Fruit fly (Drosophila melanogaster) whole organism, embryonic: Measurements from ENCODE around the gene IleRS-m.

ENCODE experiments used
- Atf-2 ChIP-seq: fragments of 200-800 bp; sonication (Bioruptor generic); optimal IDR thresholded peaks from 2 replicates; lab custom pipeline; 2016; ENCODE audit warnings: missing biosample characterization, missing genetic modification characterization
- B-H1 ChIP-seq: fragments of 200-800 bp; sonication (Bioruptor generic); IDR thresholded peaks from 3 replicates; pipeline ENCODE4 v1.3.6; 2022; ENCODE audit warnings: missing biosample characterization, missing genetic modification characterization
- CG10565 ChIP-seq: fragments of 200-800 bp; sonication (Bioruptor generic); optimal IDR thresholded peaks from 3 replicates; lab custom pipeline; 2016; ENCODE audit warnings: missing biosample characterization, mild to moderate bottlenecking, missing genetic modification characterization
- CG10654 ChIP-seq: fragments of 200-800 bp; sonication (Bioruptor generic); optimal IDR thresholded peaks from 2 replicates; lab custom pipeline; 2016; ENCODE audit warnings: missing biosample characterization, missing genetic modification characterization
- CG12299 ChIP-seq: fragments of 200-800 bp; sonication (Bioruptor generic); optimal IDR thresholded peaks from 2 replicates; lab custom pipeline; 2018; ENCODE audit warnings: missing biosample characterization, mild to moderate bottlenecking, missing genetic modification characterization
- CG1647 ChIP-seq: fragments of 200-800 bp; sonication (Bioruptor generic); optimal IDR thresholded peaks from 3 replicates; lab custom pipeline; 2016; ENCODE audit warnings: missing biosample characterization, missing genetic modification characterization
- CG16863 ChIP-seq: fragments of 200-800 bp; sonication (Bioruptor generic); optimal IDR thresholded peaks from 3 replicates; lab custom pipeline; 2016; ENCODE audit warnings: missing biosample characterization, missing genetic modification characterization
- CG18476 ChIP-seq: fragments of 200-800 bp; sonication (Bioruptor generic); optimal IDR thresholded peaks from 2 replicates; lab custom pipeline; 2016; ENCODE audit warnings: missing biosample characterization, mild to moderate bottlenecking, missing genetic modification characterization
- CG2875 ChIP-seq: fragments of 200-800 bp; sonication (Bioruptor generic); optimal IDR thresholded peaks from 2 replicates; lab custom pipeline; 2017; ENCODE audit warnings: missing biosample characterization, mild to moderate bottlenecking, missing genetic modification characterization, missing genetic modification reagents
- CG31441 ChIP-seq: fragments of 200-800 bp; sonication (Bioruptor generic); IDR thresholded peaks from 2 replicates; pipeline ENCODE4 v1.3.6; 2022; ENCODE audit warnings: missing biosample characterization, missing genetic modification characterization
- CG32532 ChIP-seq: fragments of 200-800 bp; sonication (Bioruptor generic); IDR thresholded peaks from 2 replicates; pipeline ENCODE4 v1.3.6; 2022; ENCODE audit warnings: missing biosample characterization, missing genetic modification characterization
- CG32767 ChIP-seq: fragments of 200-800 bp; sonication (Bioruptor generic); IDR thresholded peaks from 2 replicates; pipeline ENCODE4 v1.3.6; 2022; ENCODE audit warnings: missing biosample characterization, missing genetic modification characterization
- CG33213 ChIP-seq: fragments of 200-800 bp; sonication (Bioruptor generic); optimal IDR thresholded peaks from 3 replicates; lab custom pipeline; 2016; ENCODE audit warnings: missing biosample characterization, missing genetic modification characterization
- CG4360 ChIP-seq: fragments of 200-800 bp; sonication (Bioruptor generic); IDR thresholded peaks from 2 replicates; pipeline ENCODE4 v1.3.6; 2022; ENCODE audit warnings: missing biosample characterization, missing genetic modification characterization
- CG43689 ChIP-seq: fragments of 200-800 bp; sonication (Bioruptor generic); IDR thresholded peaks from 2 replicates; pipeline ENCODE4 v1.3.6; 2022; ENCODE audit warnings: missing biosample characterization, missing genetic modification characterization
- CG5245 ChIP-seq: fragments of 200-800 bp; sonication (Bioruptor generic); optimal IDR thresholded peaks from 3 replicates; lab custom pipeline; 2016; ENCODE audit warnings: missing biosample characterization, missing genetic modification characterization
- CG6254 ChIP-seq: fragments of 200-800 bp; sonication (Bioruptor generic); optimal IDR thresholded peaks from 3 replicates; lab custom pipeline; 2017; ENCODE audit warnings: mild to moderate bottlenecking, missing biosample characterization, missing genetic modification reagents, missing genetic modification characterization
- CG7745 ChIP-seq: fragments of 200-800 bp; sonication (Bioruptor generic); optimal IDR thresholded peaks from 2 replicates; lab custom pipeline; 2018; ENCODE audit warnings: missing biosample characterization, mild to moderate bottlenecking, missing genetic modification characterization, moderate library complexity
- CG7987 ChIP-seq: fragments of 200-800 bp; sonication (Bioruptor generic); optimal IDR thresholded peaks from 2 replicates; lab custom pipeline; 2018; ENCODE audit warnings: missing biosample characterization, mild to moderate bottlenecking, missing genetic modification characterization, moderate library complexity
- HHEX ChIP-seq: fragments of 200-800 bp; sonication (Bioruptor generic); optimal IDR thresholded peaks from 3 replicates; lab custom pipeline; 2017; ENCODE audit warnings: missing biosample characterization, mild to moderate bottlenecking, missing genetic modification characterization, missing genetic modification reagents
- Hand ChIP-seq: fragments of 200-800 bp; sonication (Bioruptor generic); optimal IDR thresholded peaks from 2 replicates; lab custom pipeline; 2017; ENCODE audit warnings: mild to moderate bottlenecking, missing biosample characterization, missing genetic modification reagents, missing genetic modification characterization
- Hr39 ChIP-seq: fragments of >200 bp; optimal IDR thresholded peaks from 2 replicates; lab custom pipeline; 2017
- Hsf ChIP-seq: fragments of 200-800 bp; sonication (Bioruptor generic); optimal IDR thresholded peaks from 3 replicates; lab custom pipeline; 2016; ENCODE audit warnings: missing biosample characterization, missing genetic modification characterization
- MESR4 ChIP-seq: fragments of 200-800 bp; sonication (Bioruptor generic); optimal IDR thresholded peaks from 2 replicates; lab custom pipeline; 2018; ENCODE audit warnings: missing biosample characterization, mild to moderate bottlenecking, missing genetic modification characterization, moderate library complexity
- Med ChIP-seq: fragments of 200-800 bp; sonication (Bioruptor generic); peaks from one replicate; lab custom pipeline; 2016; ENCODE audit warnings: missing biosample characterization, missing genetic modification characterization, mild to moderate bottlenecking, inconsistent platforms, moderate library complexity
- NK7.1 ChIP-seq: fragments of 200-800 bp; sonication (Bioruptor generic); optimal IDR thresholded peaks from 3 replicates; lab custom pipeline; 2016; ENCODE audit warnings: missing biosample characterization, missing genetic modification characterization
- Nf-YC ChIP-seq: fragments of 200-800 bp; optimal IDR thresholded peaks from 3 replicates; lab custom pipeline; 2019; ENCODE audit warnings: missing biosample characterization, mild to moderate bottlenecking, missing genetic modification characterization, moderate library complexity
- Sox102F ChIP-seq: fragments of 200-800 bp; sonication (Bioruptor generic); optimal IDR thresholded peaks from 2 replicates; lab custom pipeline; 2018; ENCODE audit warnings: missing biosample characterization, mild to moderate bottlenecking, missing genetic modification characterization, moderate library complexity
- amos ChIP-seq: fragments of 200-800 bp; sonication (Bioruptor generic); IDR thresholded peaks from 2 replicates; pipeline ENCODE4 v1.3.6; 2022; ENCODE audit warnings: missing biosample characterization, missing genetic modification characterization; ENCODE audit not compliant: partially characterized antibody
- ap ChIP-seq: fragments of 200-800 bp; sonication (Bioruptor generic); IDR thresholded peaks from 2 replicates; pipeline ENCODE4 v1.3.6; 2022; ENCODE audit warnings: missing biosample characterization, missing genetic modification characterization
- ash1 ChIP-seq: fragments of 200-800 bp; sonication (Bioruptor generic); optimal IDR thresholded peaks from 2 replicates; lab custom pipeline; 2018; ENCODE audit warnings: missing biosample characterization, mild to moderate bottlenecking, missing genetic modification characterization
- bbx ChIP-seq: fragments of 200-800 bp; sonication (Bioruptor generic); IDR thresholded peaks from 2 replicates; pipeline ENCODE4 v1.3.6; 2022; ENCODE audit warnings: missing biosample characterization, missing genetic modification characterization; ENCODE audit not compliant: partially characterized antibody
- chif ChIP-seq, 2 experiments: fragments of 200-800 bp; sonication (Bioruptor generic); optimal IDR thresholded peaks; 3 replicates each; lab custom pipeline; 2016; ENCODE audit warnings: missing biosample characterization in 2 of 2, missing genetic modification characterization in 2 of 2
- disco-r ChIP-seq: fragments of 200-800 bp; sonication (Bioruptor generic); optimal IDR thresholded peaks from 2 replicates; lab custom pipeline; 2016; ENCODE audit warnings: missing biosample characterization, missing genetic modification characterization
- dmrt99B ChIP-seq: fragments of 200-800 bp; sonication (Bioruptor generic); optimal IDR thresholded peaks from 2 replicates; lab custom pipeline; 2018; ENCODE audit warnings: missing biosample characterization, mild to moderate bottlenecking, missing genetic modification characterization, moderate library complexity
- emc ChIP-seq: fragments of 200-800 bp; sonication (Bioruptor generic); optimal IDR thresholded peaks from 2 replicates; lab custom pipeline; 2016; ENCODE audit warnings: missing biosample characterization, missing genetic modification characterization
- eve ChIP-seq, 2 experiments: fragments of >200 bp; optimal IDR thresholded peaks; 2 replicates each; lab custom pipeline; 2017; ENCODE audit warnings: missing biosample characterization in 2 of 2, missing genetic modification characterization in 2 of 2
- fu2 ChIP-seq: fragments of 200-800 bp; sonication (Bioruptor generic); optimal IDR thresholded peaks from 2 replicates; lab custom pipeline; 2016; ENCODE audit warnings: missing biosample characterization, missing genetic modification characterization
- gcm2 ChIP-seq: fragments of 200-800 bp; sonication (Bioruptor generic); optimal IDR thresholded peaks from 2 replicates; lab custom pipeline; 2016; ENCODE audit warnings: missing biosample characterization, missing genetic modification characterization
- gfzf ChIP-seq: fragments of 200-800 bp; sonication (Bioruptor generic); optimal IDR thresholded peaks from 2 replicates; lab custom pipeline; 2016; ENCODE audit warnings: missing biosample characterization, mild to moderate bottlenecking, missing genetic modification characterization, moderate library complexity
- grn ChIP-seq: fragments of 200-800 bp; sonication (Bioruptor generic); optimal IDR thresholded peaks from 3 replicates; lab custom pipeline; 2017; ENCODE audit warnings: missing biosample characterization, missing genetic modification characterization
- gro ChIP-seq: fragments of 200-800 bp; sonication (Bioruptor generic); optimal IDR thresholded peaks from 2 replicates; lab custom pipeline; 2016; ENCODE audit warnings: missing biosample characterization, missing genetic modification characterization
- lov ChIP-seq, 2 experiments: fragments of 200-800 bp in 1 of 2; fragments of >200 bp in 1 of 2; sonication (Bioruptor generic) in 1 of 2; IDR thresholded peaks in 1 of 2; optimal IDR thresholded peaks in 1 of 2; 2 replicates in 1 of 2; 3 replicates in 1 of 2; pipeline versions ENCODE4 v1.3.6 to Lab custom; 2017 to 2022; ENCODE audit warnings: missing biosample characterization in 1 of 2, missing genetic modification characterization in 1 of 2
- mam ChIP-seq: fragments of 200-800 bp; sonication (Bioruptor generic); optimal IDR thresholded peaks from 3 replicates; lab custom pipeline; 2016; ENCODE audit warnings: missing biosample characterization, missing genetic modification characterization
- mirr ChIP-seq: fragments of 200-800 bp; sonication (Bioruptor generic); optimal IDR thresholded peaks from 3 replicates; lab custom pipeline; 2018; ENCODE audit warnings: missing biosample characterization, mild to moderate bottlenecking, missing genetic modification characterization
- run ChIP-seq: fragments of 200-800 bp; sonication (Bioruptor generic); optimal IDR thresholded peaks from 3 replicates; lab custom pipeline; 2018; ENCODE audit warnings: missing biosample characterization, mild to moderate bottlenecking, missing genetic modification characterization
- schlank ChIP-seq: fragments of 200-800 bp; sonication (Bioruptor generic); optimal IDR thresholded peaks from 2 replicates; lab custom pipeline; 2018; ENCODE audit warnings: missing biosample characterization, mild to moderate bottlenecking, missing genetic modification characterization
- sqz ChIP-seq: fragments of 200-800 bp; sonication (Bioruptor generic); optimal IDR thresholded peaks from 3 replicates; lab custom pipeline; 2018; ENCODE audit warnings: missing biosample characterization, mild to moderate bottlenecking, missing genetic modification characterization
- vnd ChIP-seq: fragments of 200-800 bp; sonication (Bioruptor generic); IDR thresholded peaks from 3 replicates; pipeline ENCODE4 v1.3.6; 2022; ENCODE audit warnings: missing biosample characterization, missing genetic modification characterization; ENCODE audit not compliant: partially characterized antibody

IleRS-m gene

dm6 chr3L:16054095-16054494 lies 46.0 kb upstream of the IleRS-m start (continued):
- no peak for TF ChIP-seq mirr (GFP tag; lab: Kevin White, UChicago)
- no peak for TF ChIP-seq Atf-2 (GFP tag; lab: Kevin White, UChicago)
- no peak for TF ChIP-seq vnd
- no peak for TF ChIP-seq gcm2 (GFP tag; lab: Kevin White, UChicago)
- TF ChIP-seq CG32532 (GFP tag; lab: Robert Waterston, UW) = no peak; the same call in none of the 2 replicates
- TF ChIP-seq Nf-YC (tag; lab: Kevin White, UChicago) = peak; percentile 40
- TF ChIP-seq amos (GFP tag; lab: Robert Waterston, UW) = no peak
- TF ChIP-seq B-H1 (GFP tag; lab: Robert Waterston, UW) = no peak
- no peak for TF ChIP-seq ash1 (GFP tag; lab: Kevin White, UChicago)
- TF ChIP-seq CG2875 (GFP tag; lab: Kevin White, UChicago) = no peak
- no peak for TF ChIP-seq mam (GFP tag; lab: Kevin White, UChicago)
- peak; percentile 12 for TF ChIP-seq run (tag; lab: Kevin White, UChicago)
- no peak for TF ChIP-seq CG7987 (GFP tag; lab: Kevin White, UChicago)
- peak; percentile 10 to 27 for TF ChIP-seq chif (GFP tag; optimal IDR thresholded peaks at IDR 0.05; lab: Kevin White, UChicago)
- TF ChIP-seq Sox102F (GFP tag; lab: Kevin White, UChicago) = peak; percentile 72
- no peak for TF ChIP-seq gro (GFP tag; lab: Kevin White, UChicago)
- no peak for TF ChIP-seq Hand (GFP tag; lab: Kevin White, UChicago)
- no peak for TF ChIP-seq NK7.1 (GFP tag; lab: Kevin White, UChicago)
- TF ChIP-seq lov (optimal IDR thresholded peaks at IDR 0.05; lab: Kevin White, UChicago) = no peak
- no peak for TF ChIP-seq lov (GFP tag; IDR thresholded peaks at IDR 0.05; lab: Robert Waterston, UW)
- no peak for TF ChIP-seq fu2 (GFP tag; lab: Kevin White, UChicago)
- peak; percentile 25 for TF ChIP-seq CG6254 (GFP tag; lab: Kevin White, UChicago)

DNA sequence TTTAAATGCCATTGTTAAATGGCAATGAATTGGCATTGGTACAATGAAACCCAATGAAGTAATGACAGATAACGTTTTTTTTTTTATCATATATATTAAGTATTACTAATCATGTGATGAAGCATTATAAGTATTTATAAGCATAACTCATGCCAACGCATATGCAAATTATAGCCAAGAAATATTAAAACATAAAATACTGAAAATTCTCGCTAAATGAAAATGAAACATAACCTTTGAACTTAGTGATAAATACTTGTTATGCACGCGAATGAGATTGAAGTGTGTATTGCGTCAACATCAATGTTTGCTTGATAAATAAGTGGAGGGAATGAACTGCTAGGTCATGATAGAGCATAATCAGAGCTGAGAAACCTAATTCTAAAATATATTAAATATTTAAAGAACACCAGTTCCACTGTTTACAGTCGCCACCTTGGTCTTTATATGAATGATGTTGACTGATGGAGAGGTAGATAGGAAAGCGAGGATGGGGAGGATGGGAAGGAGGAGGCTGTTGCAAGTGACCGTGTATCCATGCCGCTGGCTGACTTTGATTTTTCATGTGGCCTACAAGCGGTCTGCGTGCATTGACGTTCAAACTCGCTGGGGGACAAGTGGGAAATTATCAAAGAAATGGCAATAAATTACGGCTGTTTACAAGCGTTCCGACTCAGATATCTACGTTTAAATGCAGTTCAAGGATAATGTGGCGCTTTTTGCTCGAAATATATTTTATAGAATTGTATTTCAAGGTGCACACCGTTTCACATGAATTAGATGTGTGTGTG lies 43.8 kb upstream of the IleRS-m start:
- no peak for TF ChIP-seq gfzf (GFP tag; lab: Kevin White, UChicago)
- TF ChIP-seq schlank (tag; lab: Kevin White, UChicago) = no peak
- peak; percentile 46 for TF ChIP-seq CG7745 (tag; lab: Kevin White, UChicago)
- no peak for TF ChIP-seq ap
- peak; percentile 14 for TF ChIP-seq dmrt99B
- no peak for TF ChIP-seq eve (GFP tag; optimal IDR thresholded peaks at IDR 0.05; lab: Kevin White, UChicago)
- TF ChIP-seq CG10654 (GFP tag; lab: Kevin White, UChicago) = no peak
- no peak for TF ChIP-seq grn (GFP tag; lab: Kevin White, UChicago)
- TF ChIP-seq emc (GFP tag; lab: Kevin White, UChicago) = no peak
- TF ChIP-seq CG43689 (GFP tag; lab: Robert Waterston, UW) = no peak
- TF ChIP-seq MESR4 (GFP tag; lab: Kevin White, UChicago) = no peak
- TF ChIP-seq CG10565 (GFP tag; lab: Kevin White, UChicago) = no peak
- TF ChIP-seq Med (GFP tag; lab: Kevin White, UChicago) = peak; percentile 56
- TF ChIP-seq CG4360 (GFP tag; lab: Robert Waterston, UW) = 0 out of 2 replicates have a peak, but pooled peaks have one; percentile 12
- no peak for TF ChIP-seq Hsf (GFP tag; lab: Kevin White, UChicago)
- no peak for TF ChIP-seq bbx (GFP tag; lab: Robert Waterston, UW)
- no peak for TF ChIP-seq Hr39 (lab: Kevin White, UChicago)
- no peak for TF ChIP-seq CG16863 (GFP tag; lab: Kevin White, UChicago)
- TF ChIP-seq CG12299 (tag; lab: Kevin White, UChicago) = no peak
- peak; percentile 11 for TF ChIP-seq CG18476
- TF ChIP-seq CG33213 (GFP tag; lab: Kevin White, UChicago) = no peak
- no peak for TF ChIP-seq CG32767 (GFP tag; lab: Robert Waterston, UW)
- no peak for TF ChIP-seq disco-r (GFP tag; lab: Kevin White, UChicago)
- no peak for TF ChIP-seq CG1647 (GFP tag; lab: Kevin White, UChicago)
- peak; percentile 26; the same call in 1 of the 2 replicates for TF ChIP-seq CG31441 (GFP tag; lab: Robert Waterston, UW)
- no peak for TF ChIP-seq HHEX (GFP tag; lab: Kevin White, UChicago)
- no peak for TF ChIP-seq CG32532 (GFP tag; lab: Robert Waterston, UW)
- TF ChIP-seq sqz (GFP tag; lab: Kevin White, UChicago) = no peak
- no peak for TF ChIP-seq CG5245 (GFP tag; lab: Kevin White, UChicago)
